In the genomic region with DNA sequence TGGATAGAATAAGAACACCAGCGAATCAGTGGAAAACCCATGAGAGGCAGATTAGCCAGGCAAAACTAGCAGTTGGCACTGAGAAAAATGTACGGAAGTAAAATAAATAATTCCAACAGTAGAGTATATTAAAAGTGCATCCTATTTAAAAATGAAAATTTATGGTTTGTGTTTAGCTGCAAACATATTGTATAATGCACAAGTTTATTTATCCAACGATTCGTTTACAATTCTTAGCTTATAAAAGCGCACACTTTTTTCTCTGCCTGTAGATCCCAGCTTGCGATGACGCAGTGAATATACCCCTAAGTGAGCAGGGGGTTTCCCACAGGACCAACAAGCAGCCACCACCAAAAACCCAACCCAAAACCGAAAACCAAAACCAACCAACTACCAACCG, we compare ENCODE assay signal across 1 fruit fly cellular context.
TF ChIP-seq lines count a peak whose summit lies in the region.

No protein-coding gene starts in this region.

TF ChIP-seq in whole organism, embryonic, 481 proteins besides CTCF, POLR2A, EP300 and RAD21 (continued from another document):
- no peak for TF ChIP-seq klu (GFP tag; IDR thresholded peaks at IDR 0.05; lab: Robert Waterston, UW)
- peak; percentile 57 for TF ChIP-seq dmrt99B (tag; optimal IDR thresholded peaks at IDR 0.05; lab: Kevin White, UChicago)
- peak; percentile 18 for TF ChIP-seq Neu2 (GFP tag; optimal IDR thresholded peaks at IDR 0.05; lab: Kevin White, UChicago; ENCODE audit: borderline replicate concordance)
- TF ChIP-seq CG6272 (GFP tag; IDR thresholded peaks at IDR 0.05; lab: Robert Waterston, UW), result no peak
- peak; percentile 39 for TF ChIP-seq CG1792 (GFP tag; optimal IDR thresholded peaks at IDR 0.05; lab: Kevin White, UChicago)
- TF ChIP-seq CG15601 (tag; optimal IDR thresholded peaks at IDR 0.05; lab: Kevin White, UChicago), result peak; percentile 29
- no peak for TF ChIP-seq CG2129 (GFP tag; IDR thresholded peaks at IDR 0.05; lab: Robert Waterston, UW; ENCODE audit: partially characterized antibody)
- peak; percentile 32 for TF ChIP-seq CG13775 (GFP tag; optimal IDR thresholded peaks at IDR 0.05; lab: Kevin White, UChicago)
- TF ChIP-seq MTF-1 (GFP tag; optimal IDR thresholded peaks at IDR 0.05; lab: Kevin White, UChicago; ENCODE audit: borderline replicate concordance), result peak; percentile 44
- no peak for TF ChIP-seq CkIIα-i1 (GFP tag; IDR thresholded peaks at IDR 0.05; lab: Robert Waterston, UW)
- peak; percentile 29 for TF ChIP-seq tio (GFP tag; optimal IDR thresholded peaks at IDR 0.05; lab: Kevin White, UChicago)
- TF ChIP-seq Hey (tag; optimal IDR thresholded peaks at IDR 0.05; lab: Kevin White, UChicago), result no peak
- peak; percentile 41 for TF ChIP-seq slp2 (GFP tag; optimal IDR thresholded peaks at IDR 0.05; lab: Kevin White, UChicago)
- TF ChIP-seq Rx (GFP tag; IDR thresholded peaks at IDR 0.05; lab: Robert Waterston, UW), result 0 out of 2 replicates have a peak, but pooled peaks have one; percentile 18
- no peak for TF ChIP-seq CG10565 (GFP tag; optimal IDR thresholded peaks at IDR 0.05; lab: Kevin White, UChicago)
- TF ChIP-seq grn (GFP tag; optimal IDR thresholded peaks at IDR 0.05; lab: Kevin White, UChicago), result peak; percentile 87
- no peak for TF ChIP-seq gfzf (GFP tag; optimal IDR thresholded peaks at IDR 0.05; lab: Kevin White, UChicago)
- TF ChIP-seq tx (GFP tag; optimal IDR thresholded peaks at IDR 0.05; lab: Kevin White, UChicago), result no peak
- TF ChIP-seq Hand (GFP tag; optimal IDR thresholded peaks at IDR 0.05; lab: Kevin White, UChicago), result no peak
- TF ChIP-seq CG11085 (GFP tag; IDR thresholded peaks at IDR 0.05; lab: Robert Waterston, UW), result no peak
- TF ChIP-seq CG1603 (tag; optimal IDR thresholded peaks at IDR 0.05; lab: Kevin White, UChicago), result peak; percentile 38
- no peak for TF ChIP-seq CG11398 (GFP tag; optimal IDR thresholded peaks at IDR 0.05; lab: Kevin White, UChicago)
- TF ChIP-seq CG12219 (GFP tag; optimal IDR thresholded peaks at IDR 0.05; lab: Kevin White, UChicago), result no peak
- 0 out of 2 replicates have a peak, but pooled peaks have one; percentile 15 for TF ChIP-seq CG14667 (GFP tag; IDR thresholded peaks at IDR 0.05; lab: Robert Waterston, UW)
- TF ChIP-seq CG12155 (GFP tag; optimal IDR thresholded peaks at IDR 0.05; lab: Kevin White, UChicago), result no peak
